Worm (Caenorhabditis elegans) whole organism, late embryonic: ENCODE measurements around the gene C24H11.1.

Experiments used
- K02D7.2 ChIP-seq: sonication (generic microtip); optimal IDR thresholded peaks from 2 replicates; lab custom pipeline; 2017; ENCODE audit warnings: mild to moderate bottlenecking, missing genetic modification characterization, missing compliant biosample characterization
- ceh-30 ChIP-seq: fragments of 150-350 bp; optimal IDR thresholded peaks from 2 replicates; lab custom pipeline; 2014; ENCODE audit warnings: missing biosample characterization, missing genetic modification characterization
- fkh-10 ChIP-seq: fragments of 150-350 bp; optimal IDR thresholded peaks from 2 replicates; lab custom pipeline; 2014; ENCODE audit warnings: missing biosample characterization, missing genetic modification reagents, missing genetic modification characterization
- madf-2 ChIP-seq: sonication (generic microtip); optimal IDR thresholded peaks from 2 replicates; lab custom pipeline; 2017; ENCODE audit warnings: missing genetic modification characterization, missing compliant biosample characterization
- mec-3 ChIP-seq: sonication (generic microtip); optimal IDR thresholded peaks from 2 replicates; lab custom pipeline; 2016; ENCODE audit warnings: borderline replicate concordance, missing genetic modification characterization, missing compliant biosample characterization
- nfya-1 ChIP-seq: sonication (generic microtip); optimal IDR thresholded peaks from 2 replicates; lab custom pipeline; 2017; ENCODE audit warnings: missing genetic modification characterization, mild to moderate bottlenecking, missing compliant biosample characterization, antibody characterized with exemption, moderate library complexity
- nhr-232 ChIP-seq: sonication (generic microtip); optimal IDR thresholded peaks from 2 replicates; lab custom pipeline; 2016; ENCODE audit warnings: missing genetic modification characterization, missing compliant biosample characterization
- npax-4 ChIP-seq: sonication (generic microtip); optimal IDR thresholded peaks from 2 replicates; lab custom pipeline; 2016; ENCODE audit warnings: missing genetic modification characterization, missing compliant biosample characterization
- rnt-1 ChIP-seq: sonication (generic microtip); optimal IDR thresholded peaks from 2 replicates; lab custom pipeline; 2016; ENCODE audit warnings: missing genetic modification characterization, missing compliant biosample characterization
- tbx-2 ChIP-seq: sonication (generic microtip); optimal IDR thresholded peaks from 2 replicates; lab custom pipeline; 2016; ENCODE audit warnings: missing genetic modification characterization, missing compliant biosample characterization
- zip-5 ChIP-seq: sonication (generic microtip); optimal IDR thresholded peaks from 2 replicates; lab custom pipeline; 2016; ENCODE audit warnings: missing genetic modification characterization, missing compliant biosample characterization

DNA sequence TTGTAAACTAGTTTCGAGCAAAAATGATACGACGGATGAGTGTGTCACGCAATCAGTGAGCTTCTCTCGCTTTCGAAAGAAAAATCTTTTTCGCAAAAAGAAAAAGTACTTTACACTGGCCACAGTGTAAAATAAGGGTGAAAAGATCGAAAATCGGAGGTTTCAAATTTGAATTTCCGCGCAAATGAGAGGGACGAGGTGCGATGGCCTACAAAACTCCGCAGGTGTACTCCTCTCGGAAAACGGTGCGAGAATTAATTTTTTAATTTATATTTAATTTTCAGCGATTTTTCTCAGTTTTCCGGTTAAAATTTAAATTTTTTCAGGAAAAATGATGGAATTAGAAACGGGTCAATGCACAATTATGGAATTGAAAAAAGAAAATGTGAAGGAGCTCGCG is 40.8 kb upstream of the C24H11.1 start, which contains the start of gene mrt-2:
- TF ChIP-seq nfya-1 (tag; lab: Kevin White, UChicago) (peak; percentile 15), ceh-30 (tag; lab: Kevin White, UChicago) (no peak), mec-3 (peak; percentile 74), K02D7.2 (tag; lab: Kevin White, UChicago) (no peak), zip-5 (tag; lab: Kevin White, UChicago) (peak; percentile 80), fkh-10 (no peak), nhr-232 (tag; lab: Kevin White, UChicago) (no peak), npax-4 (tag; lab: Kevin White, UChicago) (no peak), tbx-2 (tag; lab: Kevin White, UChicago) (peak; percentile 90), rnt-1 (tag; lab: Kevin White, UChicago) (peak; percentile 66), madf-2 (tag; lab: Kevin White, UChicago) (no peak)
